Worm (Caenorhabditis elegans) whole organism, late embryonic: ENCODE data around the gene lron-7.

Experiments
- ama-1 ChIP-seq: fragments of 150-350 bp; optimal IDR thresholded peaks from 2 replicates; lab custom pipeline; 2014
- fax-1 ChIP-seq: sonication (generic microtip); optimal IDR thresholded peaks from 2 replicates; lab custom pipeline; 2016; ENCODE audit warnings: missing genotype, missing genetic modification characterization, missing compliant biosample characterization
- gmeb-2 ChIP-seq: sonication (generic microtip); optimal IDR thresholded peaks from 2 replicates; lab custom pipeline; 2016; ENCODE audit warnings: missing genetic modification characterization, inconsistent platforms, missing compliant biosample characterization
- madf-2 ChIP-seq: sonication (generic microtip); optimal IDR thresholded peaks from 2 replicates; lab custom pipeline; 2017; ENCODE audit warnings: missing genetic modification characterization, missing compliant biosample characterization
- npax-4 ChIP-seq: sonication (generic microtip); optimal IDR thresholded peaks from 2 replicates; lab custom pipeline; 2016; ENCODE audit warnings: missing genetic modification characterization, missing compliant biosample characterization
- pha-4 ChIP-seq: fragments of 150-350 bp; optimal IDR thresholded peaks from 2 replicates; lab custom pipeline; 2018; ENCODE audit warnings: missing biosample characterization, missing genetic modification reagents, missing genetic modification characterization
- tbx-2 ChIP-seq: sonication (generic microtip); optimal IDR thresholded peaks from 2 replicates; lab custom pipeline; 2016; ENCODE audit warnings: missing genetic modification characterization, missing compliant biosample characterization
- unc-86 ChIP-seq: sonication (generic microtip); optimal IDR thresholded peaks from 2 replicates; lab custom pipeline; 2016; ENCODE audit warnings: missing genetic modification characterization, missing compliant biosample characterization

lron-7 gene

ce11 chrX:7343747-7344146 is 51.8 kb downstream of the lron-7 start, which contains the start of gene C07D8.5:
Gene C07D8.5, plus strand, starts transcription at chrX:7344047.
- no peak for TF ChIP-seq pha-4
- TF ChIP-seq tbx-2 (tag; lab: Kevin White, UChicago): no peak
- TF ChIP-seq madf-2 (tag; lab: Kevin White, UChicago): no peak
- no peak for TF ChIP-seq npax-4 (tag; lab: Kevin White, UChicago)
- no peak for TF ChIP-seq unc-86 (tag; lab: Kevin White, UChicago)
- TF ChIP-seq fax-1: no peak
- no peak for TF ChIP-seq gmeb-2 (tag; lab: Kevin White, UChicago)
- TF ChIP-seq ama-1: no peak
